Fruit fly (Drosophila melanogaster) ovary, adult (tissue): ENCODE results near the gene Pfrx.

ENCODE experiments used
- CG17801 ChIP-seq: fragments of 200-800 bp; optimal IDR thresholded peaks from 2 replicates; lab custom pipeline; 2019; ENCODE audit warnings: missing biosample characterization, mild to moderate bottlenecking, missing genetic modification characterization, moderate library complexity; ENCODE audit not compliant: partially characterized antibody

The Pfrx gene

DNA sequence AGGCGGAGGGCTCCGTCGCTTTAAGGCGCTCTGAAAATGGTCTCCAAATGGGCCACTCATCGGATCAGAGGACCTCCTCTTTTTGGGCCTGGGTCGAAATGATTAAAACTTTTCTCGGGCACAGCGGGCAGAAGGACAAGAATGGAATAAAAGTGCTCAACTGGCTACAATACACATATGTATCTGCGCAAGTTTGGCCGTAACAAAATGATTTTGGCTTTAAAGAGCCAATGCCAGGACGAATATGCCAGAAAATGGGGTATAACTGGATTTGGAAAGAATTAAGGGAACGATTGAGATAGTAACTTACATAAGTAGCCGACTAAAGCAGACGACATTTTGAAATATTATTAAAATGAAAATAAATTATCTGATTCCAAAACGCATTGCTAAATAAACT is 52.1 kb downstream of the Pfrx start, which contains the start of gene CG32532:
Gene CG32532, minus strand, starts transcription at position 101 of the 400 bp plus-strand sequence.
- no peak for TF ChIP-seq CG17801 (GFP tag; lab: Kevin White, UChicago)

DNA sequence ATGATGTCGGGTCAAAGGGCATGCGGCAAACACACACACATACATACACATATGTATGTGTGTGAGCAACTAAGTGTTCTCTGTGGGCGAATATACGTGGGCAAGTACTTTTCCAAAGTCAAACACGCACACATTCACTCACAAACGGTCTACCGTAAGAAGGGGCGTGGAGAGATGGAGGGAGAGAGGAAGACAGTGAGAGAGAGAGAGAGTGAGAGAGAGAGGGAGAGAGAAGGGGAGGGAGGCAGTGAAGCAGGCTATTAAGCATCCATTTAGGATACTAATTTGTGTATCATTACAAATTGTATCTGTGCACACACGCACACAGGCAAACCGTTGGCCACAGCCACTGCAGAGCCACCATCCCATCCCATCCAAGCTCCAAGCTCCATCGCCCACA is 53.1 kb downstream of the Pfrx start:
- TF ChIP-seq CG17801 (GFP tag; lab: Kevin White, UChicago): no peak

DNA sequence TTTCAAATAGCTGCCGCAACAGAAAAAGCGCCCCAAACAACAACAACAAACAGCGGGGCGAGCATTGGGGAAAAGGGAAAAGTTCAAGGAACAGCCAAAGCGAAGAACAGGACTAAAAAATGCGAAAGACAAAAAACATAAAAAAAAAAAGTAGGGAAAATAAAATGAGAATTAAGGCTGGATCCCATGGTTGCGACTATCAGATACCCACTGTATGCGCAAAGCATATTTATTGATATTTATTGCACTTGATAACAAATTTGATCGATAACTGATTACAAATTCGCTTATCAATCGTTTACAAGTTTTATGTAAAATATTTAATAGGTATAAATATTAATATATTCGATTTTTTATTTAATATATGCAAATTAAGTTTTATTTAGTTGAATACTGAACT is 54.3 kb downstream of the Pfrx start:
- TF ChIP-seq CG17801 (GFP tag; lab: Kevin White, UChicago): no peak
